Fruit fly (Drosophila melanogaster): Measurements from ENCODE around the gene RfC3.

dm6 chr2L:10439174-10439573, 20.2 kb downstream of the RfC3 start, which contains the start of gene Nse4:
- TF ChIP-seq Dll (optimal IDR thresholded peaks at IDR 0.05) (no peak), EcR (GFP tag; optimal IDR thresholded peaks at IDR 0.05) (no peak), psq (optimal IDR thresholded peaks at IDR 0.05) (no peak)

All from whole organism.